Fruit fly (Drosophila melanogaster): Measurements from ENCODE around the gene daed.

Gene daed

dm6 chr2L:2187411-2187810, 28.7 kb downstream of the daed start (continued):
- TF ChIP-seq CG31224 (GFP tag; IDR thresholded peaks at IDR 0.05): peak; percentile 94
- no peak for TF ChIP-seq chm (GFP tag; IDR thresholded peaks at IDR 0.05)
- no peak for TF ChIP-seq tap (tag; optimal IDR thresholded peaks at IDR 0.05)
- peak in 1 of 2 experiments; percentile 37 for TF ChIP-seq eve (GFP tag; optimal IDR thresholded peaks at IDR 0.05)
- peak; percentile 40; the same call in 1 of the 2 replicates for TF ChIP-seq CG16779 (GFP tag; IDR thresholded peaks at IDR 0.05)

- TF ChIP-seq tup (GFP tag; optimal IDR thresholded peaks at IDR 0.05) (no peak), fru (optimal IDR thresholded peaks at IDR 0.05) (no peak), sens (GFP tag) (peak; percentile 36), CG15479 (GFP tag; optimal IDR thresholded peaks at IDR 0.05) (no peak)
These were observed 30.7 kb downstream of the daed start for dm6 chr2L:2185373-2185772.

- TF ChIP-seq CG10431 (GFP tag; optimal IDR thresholded peaks at IDR 0.05) (no peak), HmgZ (tag; optimal IDR thresholded peaks at IDR 0.05) (no peak), Dbx (GFP tag; IDR thresholded peaks at IDR 0.05) (no peak), CG17568 (GFP tag; optimal IDR thresholded peaks at IDR 0.05) (no peak), Tbp (GFP tag; optimal IDR thresholded peaks at IDR 0.05) (no peak), HLH4C (GFP tag; IDR thresholded peaks at IDR 0.05; ENCODE audit: partially characterized antibody) (no peak), psq (GFP tag; optimal IDR thresholded peaks at IDR 0.05) (no peak), CG15479 (GFP tag; optimal IDR thresholded peaks at IDR 0.05) (no peak), CG15011 (GFP tag; optimal IDR thresholded peaks at IDR 0.05) (no peak), Oli (tag; optimal IDR thresholded peaks at IDR 0.05) (no peak), sens (GFP tag) (no peak), CG31224 (GFP tag; IDR thresholded peaks at IDR 0.05) (no peak), PHDP (tag; optimal IDR thresholded peaks at IDR 0.05) (no peak), Ets65A (GFP tag) (peak; percentile 22), Drgx (GFP tag; IDR thresholded peaks at IDR 0.05) (peak; percentile 59; the same call in 1 of the 2 replicates), gcm2 (GFP tag; optimal IDR thresholded peaks at IDR 0.05) (no peak), CG12219 (GFP tag; optimal IDR thresholded peaks at IDR 0.05) (no peak)
These were observed 31.5 kb downstream of the daed start for dm6 chr2L:2184659-2185058.

dm6 chr2L:2184129-2184528, 32.0 kb downstream of the daed start:
- TF ChIP-seq sens (GFP tag) (peak; percentile 61), Drgx (GFP tag; IDR thresholded peaks at IDR 0.05) (peak; percentile 16; the same call in 1 of the 2 replicates), odd (GFP tag; optimal IDR thresholded peaks at IDR 0.05) (no peak), CG11456 (GFP tag; IDR thresholded peaks at IDR 0.05) (0 out of 3 replicates have a peak, but pooled peaks have one; percentile 11), Adf1 (GFP tag; IDR thresholded peaks at IDR 0.05) (no peak), Pdp1 (GFP tag; optimal IDR thresholded peaks at IDR 0.05) (peak in 1 of 2 experiments; percentile 86)

- peak; percentile 70 for TF ChIP-seq CG8290 (GFP tag; optimal IDR thresholded peaks at IDR 0.05)
- TF ChIP-seq CG8290 (tag; optimal IDR thresholded peaks at IDR 0.05): peak in 1 of 2 experiments; percentile 51
- peak; percentile 5 for TF ChIP-seq CG18599 (GFP tag; optimal IDR thresholded peaks at IDR 0.05)
- TF ChIP-seq fu2 (GFP tag; optimal IDR thresholded peaks at IDR 0.05): no peak
- peak; percentile 40 for TF ChIP-seq Bdp1 (GFP tag; optimal IDR thresholded peaks at IDR 0.05)
- TF ChIP-seq Stat92E (GFP tag; optimal IDR thresholded peaks at IDR 0.05): peak in 1 of 3 experiments; percentile 94
- no peak for TF ChIP-seq CG17802 (tag; optimal IDR thresholded peaks at IDR 0.05)
- peak; percentile 8 for TF ChIP-seq CG10565 (GFP tag; optimal IDR thresholded peaks at IDR 0.05)
- no peak for TF ChIP-seq hb (GFP tag; IDR thresholded peaks at IDR 0.05; ENCODE audit: partially characterized antibody)
- peak; percentile 49 for TF ChIP-seq CG4360 (GFP tag; IDR thresholded peaks at IDR 0.05)
- TF ChIP-seq ci (GFP tag; IDR thresholded peaks at IDR 0.05): peak; percentile 83
- peak; percentile 29 for TF ChIP-seq HLH54F (GFP tag; optimal IDR thresholded peaks at IDR 0.05)
- peak; percentile 25 for TF ChIP-seq CG18619 (GFP tag; optimal IDR thresholded peaks at IDR 0.05)
- no peak for TF ChIP-seq CG1792 (GFP tag; optimal IDR thresholded peaks at IDR 0.05)
- no peak; the same call in 2 of the 3 replicates for TF ChIP-seq CG34422 (GFP tag; IDR thresholded peaks at IDR 0.05)
- no peak for TF ChIP-seq CG12071 (GFP tag; optimal IDR thresholded peaks at IDR 0.05)
- no peak for TF ChIP-seq tna (GFP tag; IDR thresholded peaks at IDR 0.05; ENCODE audit: partially characterized antibody)
- peak; percentile 73 for TF ChIP-seq Atf3 (GFP tag; optimal IDR thresholded peaks at IDR 0.05)
These were observed 33.3 kb downstream of the daed start for dm6 chr2L:2182735-2183340.
